Fruit fly (Drosophila melanogaster) whole organism, embryonic: ENCODE results near the gene CG13653.

ENCODE experiments used
- Atf6 ChIP-seq: fragments of 200-800 bp; sonication (Bioruptor generic); IDR thresholded peaks from 2 replicates; pipeline ENCODE4 v1.3.6; 2022; ENCODE audit warnings: missing biosample characterization, missing genetic modification characterization
- CG10543 ChIP-seq: fragments of 200-800 bp; sonication (Bioruptor generic); optimal IDR thresholded peaks from 3 replicates; lab custom pipeline; 2017; ENCODE audit warnings: missing biosample characterization, mild to moderate bottlenecking, missing genetic modification characterization, moderate library complexity
- CG10654 ChIP-seq: fragments of 200-800 bp; sonication (Bioruptor generic); optimal IDR thresholded peaks from 2 replicates; lab custom pipeline; 2016; ENCODE audit warnings: missing biosample characterization, missing genetic modification characterization
- CG11093 ChIP-seq: fragments of 200-800 bp; sonication (Bioruptor generic); IDR thresholded peaks from 3 replicates; pipeline ENCODE4 v1.3.6; 2022; ENCODE audit warnings: missing biosample characterization, missing genetic modification characterization
- CG12769 ChIP-seq: fragments of 200-800 bp; sonication (Bioruptor generic); optimal IDR thresholded peaks from 2 replicates; lab custom pipeline; 2019; ENCODE audit warnings: missing biosample characterization, mild to moderate bottlenecking, missing genetic modification characterization, moderate library complexity
- CG13894 ChIP-seq: fragments of 200-800 bp; sonication (Bioruptor generic); optimal IDR thresholded peaks from 3 replicates; lab custom pipeline; 2018; ENCODE audit warnings: missing biosample characterization, mild to moderate bottlenecking, missing genetic modification characterization, moderate library complexity
- CG2889 ChIP-seq: fragments of 200-800 bp; sonication (Bioruptor generic); IDR thresholded peaks from 3 replicates; pipeline ENCODE4 v1.3.6; 2022; ENCODE audit warnings: missing biosample characterization, missing genetic modification characterization
- CG3065 ChIP-seq: fragments of 200-800 bp; sonication (Bioruptor generic); optimal IDR thresholded peaks from 2 replicates; lab custom pipeline; 2016; ENCODE audit warnings: missing biosample characterization, missing genetic modification characterization
- CG34224 ChIP-seq: fragments of 200-800 bp; sonication (Bioruptor generic); IDR thresholded peaks from 3 replicates; pipeline ENCODE4 v1.3.6; 2022; ENCODE audit warnings: missing biosample characterization, missing genetic modification characterization; ENCODE audit not compliant: partially characterized antibody
- CG4360 ChIP-seq: fragments of 200-800 bp; sonication (Bioruptor generic); IDR thresholded peaks from 2 replicates; pipeline ENCODE4 v1.3.6; 2022; ENCODE audit warnings: missing biosample characterization, missing genetic modification characterization
- CG7928 ChIP-seq: fragments of 200-800 bp; sonication (Bioruptor generic); optimal IDR thresholded peaks from 2 replicates; lab custom pipeline; 2017; ENCODE audit warnings: missing biosample characterization, mild to moderate bottlenecking, missing genetic modification characterization
- CG8290 ChIP-seq, 3 experiments: fragments of 200-800 bp; sonication (Bioruptor generic); optimal IDR thresholded peaks; 2 replicates each; lab custom pipeline; 2016 to 2019; ENCODE audit warnings: missing biosample characterization in 3 of 3, missing genetic modification characterization in 3 of 3, mild to moderate bottlenecking in 2 of 3, moderate library complexity in 1 of 3
- CG9437 ChIP-seq: fragments of 200-800 bp; sonication (Bioruptor generic); optimal IDR thresholded peaks from 2 replicates; lab custom pipeline; 2018; ENCODE audit warnings: missing biosample characterization, mild to moderate bottlenecking, missing genetic modification characterization
- Doc3 ChIP-seq: fragments of 200-800 bp; sonication (Bioruptor generic); IDR thresholded peaks from 3 replicates; pipeline ENCODE4 v1.3.6; 2022; ENCODE audit warnings: missing biosample characterization, missing genetic modification characterization; ENCODE audit not compliant: partially characterized antibody
- H15 ChIP-seq: fragments of 200-800 bp; sonication (Bioruptor generic); IDR thresholded peaks from 3 replicates; pipeline ENCODE4 v1.3.6; 2022; ENCODE audit warnings: missing biosample characterization, missing genetic modification characterization
- Lhr ChIP-seq: fragments of 200-800 bp; sonication (Bioruptor generic); optimal IDR thresholded peaks from 3 replicates; lab custom pipeline; 2017; ENCODE audit warnings: mild to moderate bottlenecking, missing biosample characterization, missing genetic modification reagents, missing genetic modification characterization
- Lim3 ChIP-seq: fragments of 200-800 bp; sonication (Bioruptor generic); IDR thresholded peaks from 2 replicates; pipeline ENCODE4 v1.3.6; 2022; ENCODE audit warnings: missing biosample characterization, missing genetic modification characterization
- Med ChIP-seq: fragments of 200-800 bp; sonication (Bioruptor generic); peaks from one replicate; lab custom pipeline; 2016; ENCODE audit warnings: missing biosample characterization, missing genetic modification characterization, mild to moderate bottlenecking, inconsistent platforms, moderate library complexity
- Scr ChIP-seq: fragments of 200-800 bp; sonication (Bioruptor generic); IDR thresholded peaks from 2 replicates; pipeline ENCODE4 v1.3.6; 2022; ENCODE audit warnings: missing biosample characterization, missing genetic modification characterization; ENCODE audit not compliant: partially characterized antibody
- Six4 ChIP-seq: fragments of 200-800 bp; sonication (Bioruptor generic); optimal IDR thresholded peaks from 2 replicates; lab custom pipeline; 2016; ENCODE audit warnings: missing biosample characterization, missing genetic modification characterization
- Spps ChIP-seq: fragments of 200-800 bp; sonication (Bioruptor generic); optimal IDR thresholded peaks from 2 replicates; lab custom pipeline; 2018; ENCODE audit warnings: missing biosample characterization, mild to moderate bottlenecking, missing genetic modification characterization
- abd-A ChIP-seq: fragments of 200-800 bp; sonication (Bioruptor generic); optimal IDR thresholded peaks from 3 replicates; lab custom pipeline; 2019; ENCODE audit warnings: missing biosample characterization, mild to moderate bottlenecking, missing genetic modification characterization, moderate library complexity
- al ChIP-seq: fragments of 200-800 bp; sonication (Bioruptor generic); IDR thresholded peaks from 2 replicates; pipeline ENCODE4 v1.3.6; 2022; ENCODE audit warnings: missing biosample characterization, missing genetic modification characterization
- btn ChIP-seq: fragments of 200-800 bp; sonication (Bioruptor generic); optimal IDR thresholded peaks from 2 replicates; lab custom pipeline; 2016; ENCODE audit warnings: missing biosample characterization, missing genetic modification characterization
- chinmo ChIP-seq: fragments of 200-800 bp; sonication (Bioruptor generic); IDR thresholded peaks from 4 replicates; pipeline ENCODE4 v1.3.6; 2022; ENCODE audit warnings: missing biosample characterization, missing genetic modification characterization; ENCODE audit not compliant: partially characterized antibody
- cwo ChIP-seq: fragments of 200-800 bp; sonication (Bioruptor generic); optimal IDR thresholded peaks from 3 replicates; lab custom pipeline; 2017; ENCODE audit warnings: missing biosample characterization, missing genetic modification characterization, mild to moderate bottlenecking, moderate library complexity, missing genetic modification reagents
- dmrt99B ChIP-seq: fragments of 200-800 bp; sonication (Bioruptor generic); optimal IDR thresholded peaks from 2 replicates; lab custom pipeline; 2018; ENCODE audit warnings: missing biosample characterization, mild to moderate bottlenecking, missing genetic modification characterization, moderate library complexity
- dysf ChIP-seq: fragments of 200-800 bp; sonication (Bioruptor generic); IDR thresholded peaks from 3 replicates; pipeline ENCODE4 v1.3.6; 2022; ENCODE audit warnings: missing biosample characterization, missing genetic modification characterization
- exex ChIP-seq: fragments of 200-800 bp; sonication (Bioruptor generic); optimal IDR thresholded peaks from 4 replicates; lab custom pipeline; 2018; ENCODE audit warnings: missing biosample characterization, mild to moderate bottlenecking, missing genetic modification characterization, moderate library complexity
- ftz-f1 ChIP-seq: fragments of 200-800 bp; sonication (Bioruptor generic); optimal IDR thresholded peaks from 2 replicates; lab custom pipeline; 2016; ENCODE audit warnings: missing biosample characterization, missing genetic modification characterization
- gt ChIP-seq: fragments of 200-800 bp; sonication (Bioruptor generic); IDR thresholded peaks from 2 replicates; pipeline ENCODE4 v1.3.6; 2022; ENCODE audit warnings: missing biosample characterization, missing genetic modification characterization
- kah ChIP-seq: fragments of 200-800 bp; sonication (Bioruptor generic); optimal IDR thresholded peaks from 2 replicates; lab custom pipeline; 2018; ENCODE audit warnings: missing biosample characterization, mild to moderate bottlenecking, missing genetic modification characterization
- mam ChIP-seq: fragments of 200-800 bp; sonication (Bioruptor generic); optimal IDR thresholded peaks from 3 replicates; lab custom pipeline; 2016; ENCODE audit warnings: missing biosample characterization, missing genetic modification characterization
- mirr ChIP-seq: fragments of 200-800 bp; sonication (Bioruptor generic); optimal IDR thresholded peaks from 3 replicates; lab custom pipeline; 2018; ENCODE audit warnings: missing biosample characterization, mild to moderate bottlenecking, missing genetic modification characterization
- nom ChIP-seq: fragments of 200-800 bp; sonication (Bioruptor generic); optimal IDR thresholded peaks from 2 replicates; lab custom pipeline; 2017; ENCODE audit warnings: missing biosample characterization, missing genetic modification characterization, mild to moderate bottlenecking, moderate library complexity, missing genetic modification reagents
- peb ChIP-seq: fragments of 200-800 bp; sonication (Bioruptor generic); IDR thresholded peaks from 2 replicates; pipeline ENCODE4 v1.3.6; 2022; ENCODE audit warnings: missing biosample characterization, missing genetic modification characterization
- sd ChIP-seq: fragments of 200-800 bp; sonication (Bioruptor generic); optimal IDR thresholded peaks from 3 replicates; lab custom pipeline; 2018; ENCODE audit warnings: missing biosample characterization, mild to moderate bottlenecking, missing genetic modification characterization, moderate library complexity
- slp2 ChIP-seq: fragments of 200-800 bp; sonication (Bioruptor generic); optimal IDR thresholded peaks from 2 replicates; lab custom pipeline; 2016; ENCODE audit warnings: missing biosample characterization, missing genetic modification characterization
- sug ChIP-seq: fragments of 200-800 bp; optimal IDR thresholded peaks from 2 replicates; lab custom pipeline; 2019; ENCODE audit warnings: missing biosample characterization, mild to moderate bottlenecking, missing genetic modification characterization, moderate library complexity
- vfl ChIP-seq: fragments of 200-800 bp; sonication (Bioruptor generic); optimal IDR thresholded peaks from 2 replicates; lab custom pipeline; 2016; ENCODE audit warnings: missing biosample characterization, missing genetic modification characterization
- vnd ChIP-seq: fragments of 200-800 bp; sonication (Bioruptor generic); IDR thresholded peaks from 3 replicates; pipeline ENCODE4 v1.3.6; 2022; ENCODE audit warnings: missing biosample characterization, missing genetic modification characterization; ENCODE audit not compliant: partially characterized antibody
- vvl ChIP-seq: fragments of 200-800 bp; sonication (Bioruptor generic); IDR thresholded peaks from 2 replicates; pipeline ENCODE4 v1.3.6; 2022; ENCODE audit warnings: missing biosample characterization, missing genetic modification characterization
- zf30C ChIP-seq: fragments of 200-800 bp; sonication (Bioruptor generic); optimal IDR thresholded peaks from 3 replicates; lab custom pipeline; 2018; ENCODE audit warnings: missing biosample characterization, mild to moderate bottlenecking, missing genetic modification characterization

The CG13653 gene

DNA sequence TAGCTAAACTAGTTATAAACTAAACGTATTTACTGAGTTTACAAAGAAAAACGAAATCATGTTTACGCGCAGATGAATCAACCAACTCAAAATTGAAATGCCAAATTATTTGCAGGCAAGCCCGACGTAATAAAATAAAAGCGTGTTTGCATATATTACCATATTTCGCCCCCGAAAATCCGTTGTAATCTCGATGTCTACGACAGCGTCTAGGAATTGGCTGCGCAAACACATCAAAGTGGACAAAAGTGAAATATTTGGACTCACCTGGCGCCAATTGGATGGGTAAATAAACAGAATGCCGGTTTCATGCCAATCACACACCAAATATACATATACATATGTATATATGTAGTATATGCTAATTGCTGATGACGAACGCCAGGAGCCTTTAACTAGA lies 40.8 kb downstream of the CG13653 start:
- TF ChIP-seq peb (GFP tag; lab: Robert Waterston, UW) (no peak), CG12769 (tag; lab: Kevin White, UChicago) (peak; percentile 30), CG10654 (GFP tag; lab: Kevin White, UChicago) (no peak), vvl (GFP tag; lab: Robert Waterston, UW) (peak; percentile 36; the same call in 1 of the 2 replicates), CG13894 (tag; lab: Kevin White, UChicago) (peak; percentile 4), mirr (GFP tag; lab: Kevin White, UChicago) (peak; percentile 43), cwo (GFP tag; lab: Kevin White, UChicago) (peak; percentile 52), gt (GFP tag; lab: Robert Waterston, UW) (no peak), CG7928 (GFP tag; lab: Kevin White, UChicago) (no peak), kah (GFP tag; lab: Kevin White, UChicago) (no peak), sug (peak; percentile 3), sd (tag; lab: Kevin White, UChicago) (peak; percentile 89), abd-A (tag; lab: Kevin White, UChicago) (peak; percentile 62), dmrt99B (no peak), Med (GFP tag; lab: Kevin White, UChicago) (peak; percentile 65), zf30C (GFP tag; lab: Kevin White, UChicago) (no peak)

DNA sequence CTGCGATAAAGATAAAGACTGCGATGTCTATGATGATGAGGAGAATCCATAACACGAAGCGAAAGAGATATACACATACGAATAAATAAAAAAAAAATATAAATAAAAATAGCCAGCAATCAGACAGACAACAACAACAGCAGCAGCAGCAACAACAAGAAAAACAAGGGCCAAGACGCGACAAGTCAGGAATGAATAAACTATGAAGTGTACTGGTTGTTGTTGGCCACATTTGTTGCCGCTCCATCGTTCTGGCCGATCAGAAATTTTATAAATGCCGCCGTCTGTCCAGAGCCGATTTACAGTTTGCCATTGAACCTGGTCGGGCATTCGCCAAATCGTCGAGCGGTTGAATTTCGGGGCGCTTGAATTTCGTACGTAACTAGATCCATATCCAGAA lies 42.0 kb downstream of the CG13653 start, which contains the start of gene Jhbp7:
Gene Jhbp7 (plus strand): TSS at position 301 of the 400 bp plus-strand sequence.
- TF ChIP-seq CG4360 (GFP tag; lab: Robert Waterston, UW) (peak; percentile 64), Spps (tag; lab: Kevin White, UChicago) (no peak), nom (peak; percentile 34), mam (GFP tag; lab: Kevin White, UChicago) (no peak)

- TF ChIP-seq btn (GFP tag; lab: Kevin White, UChicago) (no peak), CG3065 (GFP tag; lab: Kevin White, UChicago) (no peak), Doc3 (GFP tag; lab: Robert Waterston, UW) (no peak), nom (peak; percentile 46), vfl (no peak), Lim3 (GFP tag; lab: Robert Waterston, UW) (no peak), chinmo (GFP tag; lab: Robert Waterston, UW) (0 out of 4 replicates have a peak, but pooled peaks have one; percentile 44), Atf6 (GFP tag; lab: Robert Waterston, UW) (0 out of 2 replicates have a peak, but pooled peaks have one; percentile 11), vnd (GFP tag; lab: Robert Waterston, UW) (no peak), Scr (GFP tag; lab: Robert Waterston, UW) (no peak), CG10543 (GFP tag; lab: Kevin White, UChicago) (no peak), dysf (GFP tag; lab: Robert Waterston, UW) (no peak), H15 (no peak), Lhr (GFP tag; lab: Kevin White, UChicago) (no peak), sug (peak; percentile 84), CG11093 (GFP tag; lab: Robert Waterston, UW) (no peak), kah (GFP tag; lab: Kevin White, UChicago) (no peak), al (GFP tag; lab: Robert Waterston, UW) (no peak), ftz-f1 (no peak), CG9437 (no peak), cwo (GFP tag; lab: Kevin White, UChicago) (peak; percentile 64), CG2889 (GFP tag; lab: Robert Waterston, UW) (no peak), Six4 (GFP tag; lab: Kevin White, UChicago) (no peak), slp2 (GFP tag; lab: Kevin White, UChicago) (no peak), CG8290 (GFP tag; optimal IDR thresholded peaks at IDR 0.05; lab: Kevin White, UChicago) (no peak), CG8290 (tag; optimal IDR thresholded peaks at IDR 0.05; lab: Kevin White, UChicago) (no peak), CG34224 (GFP tag; lab: Robert Waterston, UW) (no peak), exex (tag; lab: Kevin White, UChicago) (no peak)
Observed at dm6 chr3R:25238771-25239700, 43.7 kb downstream of the CG13653 start.
